Fruit fly (Drosophila melanogaster) whole organism, adult: ENCODE data around the gene CG31076.

Experiments
- CG11617 ChIP-seq: fragments of 200-800 bp; sonication (Bioruptor generic); optimal IDR thresholded peaks from 2 replicates; lab custom pipeline; 2017; ENCODE audit warnings: mild to moderate bottlenecking, missing biosample characterization, missing genetic modification reagents, missing genetic modification characterization
- CG12768 ChIP-seq: fragments of 200-800 bp; sonication (Bioruptor generic); optimal IDR thresholded peaks from 2 replicates; lab custom pipeline; 2017; ENCODE audit warnings: missing biosample characterization, missing genetic modification characterization, mild to moderate bottlenecking, moderate library complexity, missing genetic modification reagents
- CG14711 ChIP-seq: fragments of 200-800 bp; sonication (Bioruptor generic); optimal IDR thresholded peaks from 2 replicates; lab custom pipeline; 2018; ENCODE audit warnings: missing biosample characterization, mild to moderate bottlenecking, missing genetic modification characterization, moderate library complexity
- CG1620 ChIP-seq: fragments of 200-800 bp; sonication (Bioruptor generic); optimal IDR thresholded peaks from 2 replicates; lab custom pipeline; 2016; ENCODE audit warnings: missing biosample characterization, missing genetic modification characterization
- CG33017 ChIP-seq: fragments of 200-800 bp; sonication (Bioruptor generic); optimal IDR thresholded peaks from 2 replicates; lab custom pipeline; 2018; ENCODE audit warnings: missing biosample characterization, mild to moderate bottlenecking, missing genetic modification characterization, moderate library complexity
- CG5204 ChIP-seq: fragments of 200-800 bp; sonication (Bioruptor generic); optimal IDR thresholded peaks from 2 replicates; lab custom pipeline; 2016; ENCODE audit warnings: missing biosample characterization, missing genetic modification characterization
- CG7045 ChIP-seq: fragments of 200-800 bp; sonication (Bioruptor generic); optimal IDR thresholded peaks from 2 replicates; lab custom pipeline; 2017; ENCODE audit warnings: missing biosample characterization, mild to moderate bottlenecking, missing genetic modification characterization
- CG7101 ChIP-seq: fragments of 200-800 bp; sonication (Bioruptor generic); optimal IDR thresholded peaks from 2 replicates; lab custom pipeline; 2018; ENCODE audit warnings: missing biosample characterization, mild to moderate bottlenecking, missing genetic modification characterization, moderate library complexity
- Clk ChIP-seq: fragments of 200-800 bp; sonication (Bioruptor generic); optimal IDR thresholded peaks from 2 replicates; lab custom pipeline; 2017; ENCODE audit warnings: missing biosample characterization, missing genetic modification characterization
- Crg-1 ChIP-seq: fragments of 200-800 bp; sonication (Bioruptor generic); optimal IDR thresholded peaks from 2 replicates; lab custom pipeline; 2016; ENCODE audit warnings: missing biosample characterization, missing genetic modification characterization
- Hr96 ChIP-seq: fragments of 200-800 bp; sonication (Bioruptor generic); optimal IDR thresholded peaks from 2 replicates; lab custom pipeline; 2016; ENCODE audit warnings: missing biosample characterization, missing genetic modification characterization
- Mnt ChIP-seq: fragments of 200-800 bp; sonication (Bioruptor generic); optimal IDR thresholded peaks from 2 replicates; lab custom pipeline; 2016; ENCODE audit warnings: missing biosample characterization, mild to moderate bottlenecking, missing genetic modification characterization
- bab1 ChIP-seq: fragments of 200-800 bp; sonication (Bioruptor generic); optimal IDR thresholded peaks from 3 replicates; lab custom pipeline; 2019; ENCODE audit warnings: missing biosample characterization, mild to moderate bottlenecking, missing genetic modification characterization, moderate library complexity
- cic ChIP-seq: fragments of 200-800 bp; sonication (Bioruptor generic); optimal IDR thresholded peaks from 2 replicates; lab custom pipeline; 2017; ENCODE audit warnings: missing biosample characterization, mild to moderate bottlenecking, missing genetic modification characterization, moderate library complexity
- cnc ChIP-seq, 2 experiments: fragments of >200 bp; optimal IDR thresholded peaks; 2 replicates each; lab custom pipeline; 2017
- kay ChIP-seq: fragments of 200-800 bp; sonication (Bioruptor generic); peaks from one replicate; lab custom pipeline; 2016; ENCODE audit warnings: missing biosample characterization, missing genetic modification characterization, borderline replicate concordance
- ovo ChIP-seq: fragments of 200-800 bp; sonication (Bioruptor generic); optimal IDR thresholded peaks from 2 replicates; lab custom pipeline; 2016; ENCODE audit warnings: missing biosample characterization, missing genetic modification characterization
- pad ChIP-seq: fragments of 200-800 bp; sonication (Bioruptor generic); optimal IDR thresholded peaks from 3 replicates; lab custom pipeline; 2017; ENCODE audit warnings: missing biosample characterization, missing genetic modification characterization, mild to moderate bottlenecking, moderate library complexity, missing genetic modification reagents
- tj ChIP-seq: fragments of 200-800 bp; sonication (Bioruptor generic); optimal IDR thresholded peaks from 3 replicates; lab custom pipeline; 2017; ENCODE audit warnings: missing biosample characterization, mild to moderate bottlenecking, missing genetic modification characterization, moderate library complexity
- toe ChIP-seq: fragments of 200-800 bp; sonication (Bioruptor generic); optimal IDR thresholded peaks from 2 replicates; lab custom pipeline; 2016; ENCODE audit warnings: missing biosample characterization, missing genetic modification characterization

CG31076 gene

dm6 chr3R:26988412-26988981 lies 1.2 kb downstream of the CG31076 start, which contains the start of gene CG31075:
Gene CG31075, minus strand, starts transcription at chr3R:26988517.
- peak; percentile 86 for TF ChIP-seq CG7101 (tag; lab: Kevin White, UChicago)
- TF ChIP-seq Clk (GFP tag; lab: Kevin White, UChicago) = no peak
- peak; percentile 34 for TF ChIP-seq Mnt (GFP tag; lab: Kevin White, UChicago)
- TF ChIP-seq Crg-1 (GFP tag; lab: Kevin White, UChicago) = no peak
- peak; percentile 83 for TF ChIP-seq CG14711 (tag; lab: Kevin White, UChicago)
- no peak for TF ChIP-seq CG1620 (GFP tag; lab: Kevin White, UChicago)
- no peak for TF ChIP-seq tj
- TF ChIP-seq pad (GFP tag; lab: Kevin White, UChicago) = peak; percentile 55
- TF ChIP-seq ovo = no peak
- no peak for TF ChIP-seq kay (GFP tag; lab: Kevin White, UChicago)
- TF ChIP-seq toe (GFP tag; lab: Kevin White, UChicago) = peak; percentile 51
- peak; percentile 69 for TF ChIP-seq CG7045 (GFP tag; lab: Kevin White, UChicago)
- TF ChIP-seq CG5204 (GFP tag; lab: Kevin White, UChicago) = peak; percentile 52
- peak; percentile 91 for TF ChIP-seq cic (GFP tag; lab: Kevin White, UChicago)
- TF ChIP-seq CG11617 (GFP tag; lab: Kevin White, UChicago) = peak; percentile 38
- TF ChIP-seq CG12768 (GFP tag; lab: Kevin White, UChicago) = peak; percentile 79
- TF ChIP-seq bab1 (GFP tag; lab: Kevin White, UChicago) = peak; percentile 68
- peak; percentile 20 for TF ChIP-seq Hr96
- TF ChIP-seq CG33017 (tag; lab: Kevin White, UChicago) = peak; percentile 87
- TF ChIP-seq cnc (optimal IDR thresholded peaks at IDR 0.05; lab: Kevin White, UChicago) = no peak

- TF ChIP-seq CG5204 (GFP tag; lab: Kevin White, UChicago) (no peak), bab1 (GFP tag; lab: Kevin White, UChicago) (no peak), cnc (optimal IDR thresholded peaks at IDR 0.05; lab: Kevin White, UChicago) (no peak), Clk (GFP tag; lab: Kevin White, UChicago) (no peak), Hr96 (no peak), tj (no peak), pad (GFP tag; lab: Kevin White, UChicago) (no peak), CG7045 (GFP tag; lab: Kevin White, UChicago) (peak; percentile 51), kay (GFP tag; lab: Kevin White, UChicago) (no peak), CG33017 (tag; lab: Kevin White, UChicago) (peak; percentile 30), toe (GFP tag; lab: Kevin White, UChicago) (no peak), Mnt (GFP tag; lab: Kevin White, UChicago) (peak; percentile 8), ovo (no peak), CG11617 (GFP tag; lab: Kevin White, UChicago) (no peak), CG1620 (GFP tag; lab: Kevin White, UChicago) (no peak), Crg-1 (GFP tag; lab: Kevin White, UChicago) (no peak), CG12768 (GFP tag; lab: Kevin White, UChicago) (peak; percentile 67), CG7101 (tag; lab: Kevin White, UChicago) (peak; percentile 3), CG14711 (tag; lab: Kevin White, UChicago) (peak; percentile 31), cic (GFP tag; lab: Kevin White, UChicago) (peak; percentile 85)
Measured at dm6 chr3R:26987455-26987854, 2.2 kb downstream of the CG31076 start.

dm6 chr3R:26984437-26984836 lies 5.2 kb downstream of the CG31076 start:
- no peak for TF ChIP-seq ovo
- TF ChIP-seq CG14711 (tag; lab: Kevin White, UChicago) = no peak
- TF ChIP-seq cnc (optimal IDR thresholded peaks at IDR 0.05; lab: Kevin White, UChicago) = no peak
- no peak for TF ChIP-seq bab1 (GFP tag; lab: Kevin White, UChicago)
- TF ChIP-seq cic (GFP tag; lab: Kevin White, UChicago) = no peak
- no peak for TF ChIP-seq CG33017 (tag; lab: Kevin White, UChicago)
- no peak for TF ChIP-seq kay (GFP tag; lab: Kevin White, UChicago)
- no peak for TF ChIP-seq pad (GFP tag; lab: Kevin White, UChicago)
- no peak for TF ChIP-seq CG5204 (GFP tag; lab: Kevin White, UChicago)
- no peak for TF ChIP-seq Clk (GFP tag; lab: Kevin White, UChicago)
- TF ChIP-seq tj = no peak
- TF ChIP-seq CG11617 (GFP tag; lab: Kevin White, UChicago) = no peak
- no peak for TF ChIP-seq CG7045 (GFP tag; lab: Kevin White, UChicago)
- TF ChIP-seq toe (GFP tag; lab: Kevin White, UChicago) = no peak
- no peak for TF ChIP-seq CG1620 (GFP tag; lab: Kevin White, UChicago)
- TF ChIP-seq CG12768 (GFP tag; lab: Kevin White, UChicago) = no peak

dm6 chr3R:26982106-26982505 lies 7.5 kb downstream of the CG31076 start:
- TF ChIP-seq CG12768 (GFP tag; lab: Kevin White, UChicago) (no peak), CG5204 (GFP tag; lab: Kevin White, UChicago) (no peak), Mnt (GFP tag; lab: Kevin White, UChicago) (no peak), Hr96 (no peak), cic (GFP tag; lab: Kevin White, UChicago) (no peak), CG11617 (GFP tag; lab: Kevin White, UChicago) (no peak), bab1 (GFP tag; lab: Kevin White, UChicago) (no peak), CG1620 (GFP tag; lab: Kevin White, UChicago) (no peak), toe (GFP tag; lab: Kevin White, UChicago) (no peak), CG7101 (tag; lab: Kevin White, UChicago) (no peak), cnc (optimal IDR thresholded peaks at IDR 0.05; lab: Kevin White, UChicago) (no peak), CG7045 (GFP tag; lab: Kevin White, UChicago) (no peak), Clk (GFP tag; lab: Kevin White, UChicago) (no peak), CG14711 (tag; lab: Kevin White, UChicago) (no peak)

dm6 chr3R:26980282-26980691 lies 9.4 kb downstream of the CG31076 start:
- TF ChIP-seq CG11617 (GFP tag; lab: Kevin White, UChicago) (no peak), Hr96 (no peak), tj (no peak), kay (GFP tag; lab: Kevin White, UChicago) (peak; percentile 29), bab1 (GFP tag; lab: Kevin White, UChicago) (peak; percentile 42)
